Fruit fly (Drosophila melanogaster) whole organism, wandering third instar larva: ENCODE data around the gene CG42818.

Experiments used
- CrebA ChIP-seq: fragments of 200-800 bp; sonication (Bioruptor generic); optimal IDR thresholded peaks from 2 replicates; lab custom pipeline; 2016; ENCODE audit warnings: missing biosample characterization, mild to moderate bottlenecking, missing genetic modification characterization, borderline replicate concordance
- Mio ChIP-seq: sonication (Bioruptor generic); optimal IDR thresholded peaks from 2 replicates; lab custom pipeline; 2016; ENCODE audit warnings: missing biosample characterization, missing genetic modification characterization
- Myc ChIP-seq: fragments of >200 bp; optimal IDR thresholded peaks from 2 replicates; lab custom pipeline; 2017
- Sp1 ChIP-seq: fragments of 200-800 bp; sonication (Bioruptor generic); optimal IDR thresholded peaks from 3 replicates; lab custom pipeline; 2019; ENCODE audit warnings: missing biosample characterization, mild to moderate bottlenecking, missing genetic modification characterization, moderate library complexity
- Vsx2 ChIP-seq: fragments of 200-300, 225-300 bp; sonication (Bioruptor generic); optimal IDR thresholded peaks from 2 replicates; lab custom pipeline; 2018; ENCODE audit warnings: missing biosample characterization, missing genetic modification characterization; ENCODE audit not compliant: partially characterized antibody
- br ChIP-seq: fragments of 200-800 bp; sonication (Bioruptor generic); optimal IDR thresholded peaks from 2 replicates; lab custom pipeline; 2016; ENCODE audit warnings: missing biosample characterization, missing genetic modification characterization
- dsf ChIP-seq: sonication (Bioruptor generic); optimal IDR thresholded peaks from 2 replicates; lab custom pipeline; 2016; ENCODE audit warnings: missing biosample characterization, missing genetic modification characterization, borderline replicate concordance
- foxo ChIP-seq, 2 experiments: fragments of 200-800 bp; sonication (Bioruptor generic); optimal IDR thresholded peaks; 2 replicates in 1 of 2; 3 replicates in 1 of 2; lab custom pipeline; 2016 to 2017; ENCODE audit warnings: missing biosample characterization in 2 of 2, missing genetic modification characterization in 2 of 2
- h ChIP-seq: fragments of 200-800 bp; sonication (Bioruptor generic); optimal IDR thresholded peaks from 3 replicates; lab custom pipeline; 2016; ENCODE audit warnings: missing biosample characterization, mild to moderate bottlenecking, missing genetic modification characterization
- lola ChIP-seq: fragments of >200 bp; optimal IDR thresholded peaks from 2 replicates; lab custom pipeline; 2017; ENCODE audit warnings: missing biosample characterization, missing genetic modification characterization
- pan ChIP-seq: fragments of >200 bp; optimal IDR thresholded peaks from 2 replicates; lab custom pipeline; 2017
- psq ChIP-seq: fragments of 200-800 bp; sonication (Bioruptor generic); optimal IDR thresholded peaks from 3 replicates; lab custom pipeline; 2017; ENCODE audit warnings: missing biosample characterization, mild to moderate bottlenecking, missing genetic modification characterization, moderate library complexity
- sage ChIP-seq: fragments of 200-800 bp; sonication (Bioruptor generic); optimal IDR thresholded peaks from 2 replicates; lab custom pipeline; 2016; ENCODE audit warnings: missing biosample characterization, mild to moderate bottlenecking, missing genetic modification characterization
- tai ChIP-seq: sonication (Bioruptor generic); optimal IDR thresholded peaks from 2 replicates; lab custom pipeline; 2016; ENCODE audit warnings: missing biosample characterization, missing genetic modification characterization

DNA sequence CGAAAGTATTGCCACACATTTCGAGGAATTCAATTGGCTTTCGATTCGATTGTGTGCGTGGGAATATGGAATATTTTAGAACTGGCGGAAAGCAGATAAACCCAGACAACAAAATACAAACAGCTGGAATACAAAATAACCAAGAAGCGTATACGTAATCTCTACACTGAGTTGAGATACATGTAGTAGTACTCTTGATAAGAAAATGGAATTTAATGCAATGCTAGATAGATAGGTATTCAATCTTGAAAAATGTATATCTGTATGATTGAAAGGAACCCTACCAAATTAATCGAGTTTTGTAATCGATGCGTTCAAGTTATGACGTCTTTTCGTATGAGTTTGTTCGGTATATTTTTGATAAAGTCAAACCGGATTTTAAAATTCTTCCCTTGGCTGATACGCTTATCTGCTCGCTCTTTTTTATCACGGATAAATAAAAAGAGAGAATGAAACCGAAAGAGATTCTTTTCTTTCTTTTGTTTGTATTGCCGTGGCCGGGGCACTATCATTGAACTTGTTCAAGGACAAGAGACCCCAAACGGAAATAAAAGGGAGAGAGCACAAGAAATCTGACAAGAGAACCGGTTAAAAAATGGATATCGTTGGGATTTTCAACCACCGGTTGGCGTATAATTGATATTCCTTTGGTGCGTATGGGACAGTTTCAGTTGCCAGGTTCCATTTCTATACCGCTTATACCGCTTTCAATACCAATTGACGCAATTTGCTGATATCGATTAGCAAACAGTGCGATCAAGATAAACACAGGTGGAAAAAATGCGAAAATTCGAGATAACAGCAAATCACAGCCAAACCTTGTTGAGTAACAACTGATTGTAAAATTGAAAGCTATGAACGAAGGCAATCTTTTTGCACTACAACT is 13.7 kb downstream of the CG42818 start:
- TF ChIP-seq sage (no peak), h (peak; percentile 1), CrebA (GFP tag; lab: Kevin White, UChicago) (no peak), pan (no peak), tai (GFP tag; lab: Kevin White, UChicago) (no peak), psq (peak; percentile 53), Sp1 (no peak), br (GFP tag; lab: Kevin White, UChicago) (no peak), dsf (GFP tag; lab: Kevin White, UChicago) (no peak), Myc (lab: Kevin White, UChicago) (no peak), foxo (GFP tag; optimal IDR thresholded peaks at IDR 0.05; lab: Kevin White, UChicago) (no peak), lola (GFP tag; lab: Kevin White, UChicago) (no peak), Vsx2 (GFP tag; lab: Kevin White, UChicago) (no peak), Mio (no peak)
